Worm (Caenorhabditis elegans): ENCODE measurements around the gene ptr-4.

ptr-4 gene

ce11 chrX:6075209-6075608 lies 9.4 kb upstream of the ptr-4 start, which contains the start of gene lgc-58 (continued):
- no peak for TF ChIP-seq hmg-1.1 (GFP tag; IDR thresholded peaks at IDR 0.05)

DNA sequence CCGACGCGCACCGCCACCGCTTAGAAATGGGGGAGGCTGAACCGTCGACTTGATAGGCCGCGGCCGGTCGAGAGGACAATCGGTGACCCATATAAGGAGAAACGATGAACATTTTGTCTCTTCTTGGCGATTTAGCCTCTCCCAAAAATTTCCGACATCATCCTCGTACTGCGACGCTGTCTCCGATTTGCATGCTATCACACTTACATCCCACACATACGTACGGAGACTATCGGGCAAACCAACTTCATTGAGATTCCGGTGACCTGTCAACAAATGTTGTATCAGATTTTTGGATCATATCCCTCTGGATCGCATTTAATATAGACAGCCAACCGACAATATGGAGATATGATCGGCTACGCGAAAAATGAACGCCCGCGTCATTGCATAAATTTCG lies 832 bp upstream of the ptr-4 start:
- TF ChIP-seq ztf-11 (tag; optimal IDR thresholded peaks at IDR 0.05) (no peak), ZK337.2 (GFP tag; IDR thresholded peaks at IDR 0.05) (no peak), ceh-44 (GFP tag; IDR thresholded peaks at IDR 0.05) (no peak), mxl-3 (GFP tag; optimal IDR thresholded peaks at IDR 0.05) (no peak), nhr-42 (GFP tag; IDR thresholded peaks at IDR 0.05) (no peak), lin-39 (tag; optimal IDR thresholded peaks at IDR 0.05) (no peak), daf-8 (GFP tag; IDR thresholded peaks at IDR 0.05) (no peak), hlh-11 (tag; optimal IDR thresholded peaks at IDR 0.05) (no peak), unc-130 (GFP tag; optimal IDR thresholded peaks at IDR 0.05) (no peak), nhr-11 (tag; optimal IDR thresholded peaks at IDR 0.05) (no peak), nhr-25 (tag; optimal IDR thresholded peaks at IDR 0.05; ENCODE audit: borderline replicate concordance, insufficient read depth) (no peak), nhr-111 (GFP tag; optimal IDR thresholded peaks at IDR 0.05) (no peak), aha-1 (tag) (no peak), ceh-32 (tag; optimal IDR thresholded peaks at IDR 0.05; ENCODE audit: poor library complexity) (no peak), nhr-76 (tag; optimal IDR thresholded peaks at IDR 0.05) (no peak), daf-19 (GFP tag; conservative IDR thresholded peaks at IDR 0.05) (no peak), T20F7.1 (GFP tag; optimal IDR thresholded peaks at IDR 0.05) (no peak)

DNA sequence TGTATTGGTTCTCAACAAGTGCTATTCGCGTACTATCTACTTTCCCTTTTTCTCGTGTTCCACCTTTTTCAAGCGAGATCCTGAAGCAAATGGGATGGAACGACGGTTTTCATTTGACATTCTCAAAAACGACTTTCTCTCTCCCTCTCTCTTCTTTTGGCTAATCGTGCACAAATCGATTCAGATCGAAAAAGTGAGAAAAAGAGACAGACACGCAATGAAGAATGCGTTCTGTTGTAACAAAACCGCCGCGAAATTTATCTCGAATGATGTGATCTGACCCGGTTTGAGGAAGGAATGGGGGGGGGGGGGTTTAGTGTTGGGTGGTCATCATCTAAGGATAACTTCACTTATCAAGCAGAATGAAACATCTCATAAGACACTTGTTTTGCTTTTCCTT lies 1.4 kb downstream of the ptr-4 start:
- peak; percentile 25 for TF ChIP-seq hlh-11 (tag; optimal IDR thresholded peaks at IDR 0.05)
- TF ChIP-seq hlh-30 (tag; optimal IDR thresholded peaks at IDR 0.05; ENCODE audit: insufficient read depth), result peak; percentile 9
- TF ChIP-seq zfp-3 (GFP tag; conservative IDR thresholded peaks at IDR 0.05), result no peak
- TF ChIP-seq unc-62 (GFP tag; optimal IDR thresholded peaks at IDR 0.05 in 1 of 2), result no peak
- TF ChIP-seq unc-62 (tag; optimal IDR thresholded peaks at IDR 0.05), result no peak
- TF ChIP-seq nhr-28 (tag; optimal IDR thresholded peaks at IDR 0.05), result no peak
- no peak for TF ChIP-seq mdt-29 (GFP tag; IDR thresholded peaks at IDR 0.05)
- TF ChIP-seq zag-1 (tag; optimal IDR thresholded peaks at IDR 0.05), result no peak
- no peak for TF ChIP-seq zip-11 (GFP tag; IDR thresholded peaks at IDR 0.05)
- peak in 1 of 2 experiments; percentile 23 for TF ChIP-seq mdl-1 (tag; optimal IDR thresholded peaks at IDR 0.05)
- no peak for TF ChIP-seq skn-1 (tag; optimal IDR thresholded peaks at IDR 0.05)
- TF ChIP-seq egl-27 (tag; optimal IDR thresholded peaks at IDR 0.05), result no peak
- no peak for TF ChIP-seq rbr-2 (tag; optimal IDR thresholded peaks at IDR 0.05)
- no peak for TF ChIP-seq lsy-2 (tag; optimal IDR thresholded peaks at IDR 0.05)
- TF ChIP-seq daf-8 (GFP tag; IDR thresholded peaks at IDR 0.05), result no peak
- TF ChIP-seq lin-13 (GFP tag; optimal IDR thresholded peaks at IDR 0.05), result no peak
- TF ChIP-seq F44E2.7 (GFP tag; IDR thresholded peaks at IDR 0.05), result no peak
- TF ChIP-seq nhr-6 (tag; optimal IDR thresholded peaks at IDR 0.05), result no peak
- no peak for TF ChIP-seq gei-8 (GFP tag; optimal IDR thresholded peaks at IDR 0.05)

- no peak for TF ChIP-seq lin-38 (GFP tag; IDR thresholded peaks at IDR 0.05)
- no peak for TF ChIP-seq tra-1 (GFP tag; IDR thresholded peaks at IDR 0.05)
- peak; percentile 72 for TF ChIP-seq dve-1 (tag; optimal IDR thresholded peaks at IDR 0.05; ENCODE audit: insufficient read depth)
- no peak for TF ChIP-seq cey-2 (tag; optimal IDR thresholded peaks at IDR 0.05; ENCODE audit: borderline replicate concordance, insufficient read depth)
- no peak for TF ChIP-seq daf-19 (GFP tag; conservative IDR thresholded peaks at IDR 0.05)
- TF ChIP-seq hlh-30 (tag; optimal IDR thresholded peaks at IDR 0.05; ENCODE audit: insufficient read depth), result no peak
- peak; percentile 12 for TF ChIP-seq mep-1 (tag; optimal IDR thresholded peaks at IDR 0.05)
- TF ChIP-seq T26A8.4 (GFP tag; IDR thresholded peaks at IDR 0.05), result no peak
- no peak for TF ChIP-seq nhr-41 (GFP tag; IDR thresholded peaks at IDR 0.05)
- TF ChIP-seq madf-5 (GFP tag; IDR thresholded peaks at IDR 0.05), result no peak
- TF ChIP-seq nhr-28 (tag; optimal IDR thresholded peaks at IDR 0.05), result peak; percentile 47
- peak; percentile 64 for TF ChIP-seq hlh-11 (tag; optimal IDR thresholded peaks at IDR 0.05)
- no peak for TF ChIP-seq Y105C5A.15 (GFP tag; IDR thresholded peaks at IDR 0.05)
- TF ChIP-seq hif-1 (tag; optimal IDR thresholded peaks at IDR 0.05), result no peak
- peak; percentile 51 for TF ChIP-seq pqm-1 (tag; optimal IDR thresholded peaks at IDR 0.05)
- TF ChIP-seq dmd-6 (GFP tag; IDR thresholded peaks at IDR 0.05), result peak; percentile 55
Observed at ce11 chrX:6059163-6059782, 6.5 kb downstream of the ptr-4 start.
